Fruit fly (Drosophila melanogaster) whole organism, pupa: ENCODE results near the gene Pburs.

Source experiments
- CG12605 ChIP-seq: fragments of 200-800 bp; sonication (Bioruptor generic); IDR thresholded peaks from 2 replicates; pipeline ENCODE4 v1.3.6; 2022; ENCODE audit warnings: missing biosample characterization, missing genetic modification characterization
- CG14655 ChIP-seq: fragments of 200-800 bp; sonication (Bioruptor generic); optimal IDR thresholded peaks from 3 replicates; lab custom pipeline; 2017; ENCODE audit warnings: mild to moderate bottlenecking, missing biosample characterization, missing genetic modification reagents, missing genetic modification characterization
- CG32121 ChIP-seq: fragments of 200-800 bp; sonication (Bioruptor generic); IDR thresholded peaks from 2 replicates; pipeline ENCODE4 v1.3.6; 2022; ENCODE audit warnings: missing biosample characterization, missing genetic modification characterization
- CG8159 ChIP-seq: fragments of 200-800 bp; sonication (Bioruptor generic); optimal IDR thresholded peaks from 3 replicates; lab custom pipeline; 2018; ENCODE audit warnings: missing biosample characterization, mild to moderate bottlenecking, missing genetic modification characterization, moderate library complexity
- gl ChIP-seq: fragments of 200-800 bp; sonication (Bioruptor generic); optimal IDR thresholded peaks from 2 replicates; lab custom pipeline; 2018; ENCODE audit warnings: missing biosample characterization, mild to moderate bottlenecking, missing genetic modification characterization

dm6 chr2L:14422029-14422831, 5.1 kb upstream of the Pburs start:
- no peak for TF ChIP-seq gl (tag; lab: Kevin White, UChicago)
- no peak for TF ChIP-seq CG12605 (GFP tag; lab: Robert Waterston, UW)
- TF ChIP-seq CG8159: no peak
- TF ChIP-seq CG14655 (GFP tag; lab: Kevin White, UChicago): no peak
- TF ChIP-seq CG32121: no peak
